Fruit fly (Drosophila melanogaster): ENCODE measurements around the gene CG32712.

dm6 chrX:8468962-8469459 lies 35.4 kb upstream of the CG32712 start, which contains the start of gene CG12116:
- no peak for TF ChIP-seq Mio (GFP tag; optimal IDR thresholded peaks at IDR 0.05)
- no peak for TF ChIP-seq sage (GFP tag; optimal IDR thresholded peaks at IDR 0.05)
- TF ChIP-seq woc (GFP tag; optimal IDR thresholded peaks at IDR 0.05) = no peak
- TF ChIP-seq OdsH (GFP tag; optimal IDR thresholded peaks at IDR 0.05) = peak; percentile 62
- no peak for TF ChIP-seq pan (optimal IDR thresholded peaks at IDR 0.05)
- no peak for TF ChIP-seq N (GFP tag; optimal IDR thresholded peaks at IDR 0.05)
- TF ChIP-seq Hr78 (GFP tag; optimal IDR thresholded peaks at IDR 0.05) = no peak
- TF ChIP-seq tai (GFP tag; optimal IDR thresholded peaks at IDR 0.05) = no peak
- peak in 1 of 2 experiments; percentile 61 for TF ChIP-seq foxo (GFP tag; optimal IDR thresholded peaks at IDR 0.05)
- no peak for TF ChIP-seq brk (GFP tag; optimal IDR thresholded peaks at IDR 0.05)
- no peak for TF ChIP-seq usp (GFP tag; optimal IDR thresholded peaks at IDR 0.05)
- TF ChIP-seq h (GFP tag; optimal IDR thresholded peaks at IDR 0.05) = peak; percentile 64
- peak; percentile 65 for TF ChIP-seq fru (GFP tag; optimal IDR thresholded peaks at IDR 0.05)
- TF ChIP-seq dl (GFP tag; optimal IDR thresholded peaks at IDR 0.05; ENCODE audit: insufficient read depth in 1 of 2, partially characterized antibody in 2 of 2) = no peak

Data from whole organism, wandering third instar larva.